Fruit fly (Drosophila melanogaster) whole organism, pupa: ENCODE results near the gene CG34008.

Experiments
- CG10348 ChIP-seq: fragments of 200-800 bp; sonication (Bioruptor generic); IDR thresholded peaks from 2 replicates; pipeline ENCODE4 v1.3.6; 2022; ENCODE audit warnings: missing biosample characterization, missing genetic modification characterization
- CG12605 ChIP-seq: fragments of 200-800 bp; sonication (Bioruptor generic); IDR thresholded peaks from 2 replicates; pipeline ENCODE4 v1.3.6; 2022; ENCODE audit warnings: missing biosample characterization, missing genetic modification characterization
- CG13204 ChIP-seq: fragments of 200-800 bp; sonication (Bioruptor generic); optimal IDR thresholded peaks from 2 replicates; lab custom pipeline; 2018; ENCODE audit warnings: missing biosample characterization, mild to moderate bottlenecking, missing genetic modification characterization, moderate library complexity
- CG14655 ChIP-seq: fragments of 200-800 bp; sonication (Bioruptor generic); optimal IDR thresholded peaks from 3 replicates; lab custom pipeline; 2017; ENCODE audit warnings: mild to moderate bottlenecking, missing biosample characterization, missing genetic modification reagents, missing genetic modification characterization
- CG15710 ChIP-seq: fragments of 200-800 bp; sonication (Bioruptor generic); optimal IDR thresholded peaks from 2 replicates; lab custom pipeline; 2018; ENCODE audit warnings: missing biosample characterization, mild to moderate bottlenecking, missing genetic modification characterization, moderate library complexity
- CG17806 ChIP-seq: fragments of 200-800 bp; sonication (Bioruptor generic); optimal IDR thresholded peaks from 2 replicates; lab custom pipeline; 2018; ENCODE audit warnings: missing biosample characterization, mild to moderate bottlenecking, missing genetic modification characterization, moderate library complexity
- CG32121 ChIP-seq: fragments of 200-800 bp; sonication (Bioruptor generic); IDR thresholded peaks from 2 replicates; pipeline ENCODE4 v1.3.6; 2022; ENCODE audit warnings: missing biosample characterization, missing genetic modification characterization
- CG34367 ChIP-seq: fragments of 200-800 bp; sonication (Bioruptor generic); optimal IDR thresholded peaks from 2 replicates; lab custom pipeline; 2018; ENCODE audit warnings: missing biosample characterization, mild to moderate bottlenecking, missing genetic modification characterization
- CG4496 ChIP-seq: fragments of 200-800 bp; sonication (Bioruptor generic); IDR thresholded peaks from 3 replicates; pipeline ENCODE4 v1.3.6; 2022; ENCODE audit warnings: missing biosample characterization, missing genetic modification characterization
- CG8159 ChIP-seq: fragments of 200-800 bp; sonication (Bioruptor generic); optimal IDR thresholded peaks from 3 replicates; lab custom pipeline; 2018; ENCODE audit warnings: missing biosample characterization, mild to moderate bottlenecking, missing genetic modification characterization, moderate library complexity
- CG8301 ChIP-seq: fragments of 200-800 bp; sonication (Bioruptor generic); optimal IDR thresholded peaks from 2 replicates; lab custom pipeline; 2018; ENCODE audit warnings: missing biosample characterization, mild to moderate bottlenecking, missing genetic modification characterization
- CG9948 ChIP-seq: fragments of 200-800 bp; sonication (Bioruptor generic); optimal IDR thresholded peaks from 2 replicates; lab custom pipeline; 2018; ENCODE audit warnings: missing biosample characterization, mild to moderate bottlenecking, missing genetic modification characterization, moderate library complexity
- D1 ChIP-seq: fragments of 200-800 bp; sonication (Bioruptor generic); optimal IDR thresholded peaks from 2 replicates; lab custom pipeline; 2018; ENCODE audit warnings: missing biosample characterization, mild to moderate bottlenecking, missing genetic modification characterization, moderate library complexity
- EcR ChIP-seq: fragments of 200-800 bp; sonication (Bioruptor generic); optimal IDR thresholded peaks from 3 replicates; lab custom pipeline; 2019; ENCODE audit warnings: missing biosample characterization, missing genetic modification characterization, mild to moderate bottlenecking, moderate library complexity, missing genetic modification reagents
- Ets98B ChIP-seq: fragments of 200-800 bp; sonication (Bioruptor generic); IDR thresholded peaks from 2 replicates; pipeline ENCODE4 v1.3.6; 2022; ENCODE audit warnings: missing biosample characterization, missing genetic modification characterization
- Pif1A ChIP-seq: fragments of 200-800 bp; sonication (Bioruptor generic); optimal IDR thresholded peaks from 3 replicates; lab custom pipeline; 2016; ENCODE audit warnings: missing biosample characterization, missing genetic modification characterization
- Pif1B ChIP-seq: fragments of 200-800 bp; sonication (Bioruptor generic); optimal IDR thresholded peaks from 3 replicates; lab custom pipeline; 2016; ENCODE audit warnings: missing biosample characterization, missing genetic modification characterization
- Snoo ChIP-seq: fragments of 200-800 bp; sonication (Bioruptor generic); optimal IDR thresholded peaks from 3 replicates; lab custom pipeline; 2017; ENCODE audit warnings: missing biosample characterization, mild to moderate bottlenecking, missing genetic modification characterization, inconsistent platforms
- fd96Ca ChIP-seq: fragments of 200-800 bp; sonication (Bioruptor generic); IDR thresholded peaks from 3 replicates; pipeline ENCODE4 v1.3.6; 2022; ENCODE audit warnings: missing biosample characterization, missing genetic modification characterization
- gl ChIP-seq: fragments of 200-800 bp; sonication (Bioruptor generic); optimal IDR thresholded peaks from 2 replicates; lab custom pipeline; 2018; ENCODE audit warnings: missing biosample characterization, mild to moderate bottlenecking, missing genetic modification characterization
- rn ChIP-seq: fragments of 200-800 bp; sonication (Bioruptor generic); IDR thresholded peaks from 2 replicates; pipeline ENCODE4 v1.3.6; 2022; ENCODE audit warnings: missing biosample characterization, missing genetic modification characterization

The CG34008 gene

DNA sequence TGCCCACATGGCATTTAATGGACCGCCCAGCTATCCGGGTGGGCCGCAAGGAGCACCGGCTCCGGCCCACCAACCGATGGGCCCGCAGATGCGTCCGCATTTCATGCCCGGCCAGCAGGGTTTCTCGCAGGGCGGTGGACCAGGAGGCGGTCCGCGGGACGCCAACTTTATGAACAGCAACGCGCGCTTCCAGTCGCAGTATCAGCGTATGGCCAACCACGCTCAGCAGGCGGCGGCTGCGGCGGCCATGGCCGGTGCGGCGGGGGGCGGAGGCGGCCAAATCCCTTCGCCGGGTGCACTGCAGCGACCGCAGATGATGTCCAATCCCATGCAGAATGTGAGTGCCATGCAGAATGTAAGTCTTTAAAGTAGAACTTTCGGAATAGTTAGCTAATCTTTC is 26.9 kb upstream of the CG34008 start:
- TF ChIP-seq fd96Ca (GFP tag; lab: Robert Waterston, UW) (0 out of 3 replicates have a peak, but pooled peaks have one; percentile 5), CG17806 (tag; lab: Kevin White, UChicago) (no peak), Ets98B (GFP tag; lab: Robert Waterston, UW) (no peak), Pif1A (GFP tag; lab: Kevin White, UChicago) (no peak), CG10348 (no peak), EcR (no peak), CG4496 (no peak), CG34367 (tag; lab: Kevin White, UChicago) (no peak)

DNA sequence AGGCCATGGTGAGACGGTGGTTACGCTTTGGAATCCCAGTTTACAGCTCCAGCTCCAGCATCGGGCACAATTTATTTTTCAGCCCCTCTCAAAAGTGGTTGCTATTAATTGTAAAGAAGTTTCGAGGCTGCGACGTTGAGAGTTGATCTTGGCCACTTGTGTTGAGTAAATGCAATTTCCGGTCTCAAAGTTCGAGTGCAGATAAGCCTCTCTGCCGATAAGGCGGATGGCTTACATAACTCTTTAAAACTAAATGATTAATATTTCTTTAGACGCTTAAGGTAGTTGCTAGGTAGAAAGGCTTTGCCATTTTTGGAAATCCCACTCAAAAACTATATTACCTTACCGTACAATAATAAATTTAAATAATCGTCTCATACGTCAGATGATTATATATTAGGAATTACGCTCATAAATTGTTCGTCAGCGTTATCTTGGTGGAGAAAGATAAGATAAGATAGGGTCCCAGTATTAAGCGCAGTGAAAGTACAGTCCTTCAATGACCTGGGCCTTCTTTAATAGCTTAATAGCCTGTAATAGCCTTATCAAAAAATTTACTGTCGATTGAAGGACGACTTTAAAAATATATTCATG is 24.3 kb upstream of the CG34008 start:
- TF ChIP-seq CG4496 (no peak), CG14655 (GFP tag; lab: Kevin White, UChicago) (no peak), CG17806 (tag; lab: Kevin White, UChicago) (no peak), CG13204 (GFP tag; lab: Kevin White, UChicago) (no peak), CG34367 (tag; lab: Kevin White, UChicago) (no peak), Pif1B (GFP tag; lab: Kevin White, UChicago) (no peak), CG8301 (tag; lab: Kevin White, UChicago) (no peak), CG9948 (tag; lab: Kevin White, UChicago) (no peak), Snoo (no peak), D1 (tag; lab: Kevin White, UChicago) (no peak), CG10348 (no peak), CG32121 (no peak), rn (GFP tag; lab: Robert Waterston, UW) (no peak), CG8159 (no peak), CG12605 (GFP tag; lab: Robert Waterston, UW) (no peak), Ets98B (GFP tag; lab: Robert Waterston, UW) (no peak)
- TF ChIP-seq, all 21 proteins: peak for 0

DNA sequence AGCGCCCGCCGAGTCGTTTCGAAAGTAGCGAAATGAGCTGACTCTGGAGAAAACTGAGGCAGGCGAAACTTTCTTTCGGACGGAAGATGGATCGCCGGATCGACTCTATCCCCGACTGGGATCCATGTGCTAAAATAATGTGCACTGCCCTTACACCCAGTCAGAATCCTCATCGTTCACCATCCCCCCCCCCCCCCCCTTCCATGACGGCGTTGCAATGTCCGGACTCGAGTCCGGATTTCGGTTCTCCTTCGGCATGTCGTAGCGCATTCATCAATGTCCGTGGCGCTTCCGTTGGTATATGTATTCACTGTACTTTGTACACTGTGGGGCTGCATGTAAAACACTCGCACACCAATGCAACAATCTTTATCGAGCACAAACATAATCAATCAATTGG is 23.8 kb upstream of the CG34008 start:
- TF ChIP-seq D1 (tag; lab: Kevin White, UChicago) (no peak), Pif1B (GFP tag; lab: Kevin White, UChicago) (no peak), Ets98B (GFP tag; lab: Robert Waterston, UW) (no peak), fd96Ca (GFP tag; lab: Robert Waterston, UW) (no peak)

- no peak for TF ChIP-seq CG9948 (tag; lab: Kevin White, UChicago)
- TF ChIP-seq CG32121 = peak; percentile 71
- no peak for TF ChIP-seq Pif1A (GFP tag; lab: Kevin White, UChicago)
- TF ChIP-seq CG14655 (GFP tag; lab: Kevin White, UChicago) = no peak
- no peak for TF ChIP-seq Snoo
- peak; percentile 87 for TF ChIP-seq CG4496
- no peak for TF ChIP-seq CG12605 (GFP tag; lab: Robert Waterston, UW)
- no peak for TF ChIP-seq Pif1B (GFP tag; lab: Kevin White, UChicago)
- peak; percentile 69 for TF ChIP-seq Ets98B (GFP tag; lab: Robert Waterston, UW)
- peak; percentile 27 for TF ChIP-seq CG13204 (GFP tag; lab: Kevin White, UChicago)
- TF ChIP-seq rn (GFP tag; lab: Robert Waterston, UW) = no peak
- TF ChIP-seq D1 (tag; lab: Kevin White, UChicago) = no peak
- TF ChIP-seq CG15710 (tag; lab: Kevin White, UChicago) = no peak
- peak; percentile 20 for TF ChIP-seq EcR
- TF ChIP-seq gl = no peak
- no peak for TF ChIP-seq CG8159
- no peak for TF ChIP-seq fd96Ca (GFP tag; lab: Robert Waterston, UW)
- no peak for TF ChIP-seq CG34367 (tag; lab: Kevin White, UChicago)
- no peak for TF ChIP-seq CG17806 (tag; lab: Kevin White, UChicago)
- TF ChIP-seq CG10348 = no peak
- TF ChIP-seq CG8301 (tag; lab: Kevin White, UChicago) = no peak
- TF ChIP-seq, all 21 proteins: peak for 5
Observed at dm6 chr3R:20604078-20604477, 22.8 kb upstream of the CG34008 start.

- TF ChIP-seq Ets98B (GFP tag; lab: Robert Waterston, UW) (no peak), CG10348 (no peak), CG32121 (no peak), gl (no peak), Pif1A (GFP tag; lab: Kevin White, UChicago) (no peak), CG12605 (GFP tag; lab: Robert Waterston, UW) (no peak)
Observed at dm6 chr3R:20602599-20602998, 21.3 kb upstream of the CG34008 start.

DNA sequence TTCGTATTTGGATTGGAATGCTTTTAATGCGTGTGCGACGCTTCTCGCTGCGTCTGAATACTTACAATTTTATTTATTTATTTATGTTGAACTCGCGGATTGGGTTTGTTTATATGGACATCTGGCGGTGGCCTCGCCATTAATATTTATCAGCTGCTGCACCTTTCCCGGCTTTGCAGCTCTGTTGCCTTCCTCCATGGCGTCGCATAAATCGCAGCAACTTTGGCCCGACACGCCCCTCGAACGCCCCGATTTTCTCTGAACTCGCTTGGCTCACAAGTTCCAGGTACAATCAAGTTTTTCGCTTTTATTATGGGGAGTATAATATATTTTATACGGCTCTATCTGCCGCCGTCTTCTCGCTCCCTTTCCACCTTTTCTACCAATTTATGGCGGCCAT is 18.8 kb upstream of the CG34008 start:
- TF ChIP-seq CG8301 (tag; lab: Kevin White, UChicago) (no peak), CG9948 (tag; lab: Kevin White, UChicago) (no peak), fd96Ca (GFP tag; lab: Robert Waterston, UW) (no peak), Snoo (no peak), CG13204 (GFP tag; lab: Kevin White, UChicago) (no peak), gl (no peak), CG8159 (no peak), CG15710 (tag; lab: Kevin White, UChicago) (no peak), CG14655 (GFP tag; lab: Kevin White, UChicago) (no peak), Pif1B (GFP tag; lab: Kevin White, UChicago) (no peak)
